Fruit fly (Drosophila melanogaster) whole organism, prepupa: ENCODE results near the gene Sry-beta.

Source experiments
- Blimp-1 ChIP-seq: fragments of 200-800 bp; sonication (Bioruptor generic); optimal IDR thresholded peaks from 3 replicates; lab custom pipeline; 2017; ENCODE audit warnings: missing biosample characterization, missing genetic modification characterization, mild to moderate bottlenecking, moderate library complexity, missing genetic modification reagents
- CG16779 ChIP-seq: fragments of 200-800 bp; sonication (Bioruptor generic); optimal IDR thresholded peaks from 3 replicates; lab custom pipeline; 2017; ENCODE audit warnings: missing biosample characterization, mild to moderate bottlenecking, missing genetic modification characterization
- CG3032 ChIP-seq: fragments of 200-800 bp; optimal IDR thresholded peaks from 2 replicates; lab custom pipeline; 2019; ENCODE audit warnings: missing biosample characterization, mild to moderate bottlenecking, missing genetic modification characterization, moderate library complexity
- CG8119 ChIP-seq: fragments of 200-800 bp; sonication (Bioruptor generic); IDR thresholded peaks from 3 replicates; pipeline ENCODE4 v1.3.6; 2022; ENCODE audit warnings: missing biosample characterization, missing genetic modification characterization
- Hr39 ChIP-seq: fragments of 200-800 bp; sonication (Bioruptor generic); optimal IDR thresholded peaks from 2 replicates; lab custom pipeline; 2016; ENCODE audit warnings: missing biosample characterization, missing genetic modification characterization
- Hr4 ChIP-seq: fragments of 200-800 bp; sonication (Bioruptor generic); optimal IDR thresholded peaks from 3 replicates; lab custom pipeline; 2016; ENCODE audit warnings: missing biosample characterization, missing genetic modification characterization
- Met ChIP-seq: fragments of 200-800 bp; sonication (Bioruptor generic); optimal IDR thresholded peaks from 3 replicates; lab custom pipeline; 2016; ENCODE audit warnings: missing biosample characterization, missing genetic modification characterization
- Smox ChIP-seq: fragments of 200-800 bp; sonication (Bioruptor generic); optimal IDR thresholded peaks from 3 replicates; lab custom pipeline; 2016; ENCODE audit warnings: missing biosample characterization, missing genetic modification characterization
- lz ChIP-seq: fragments of 200-800 bp; sonication (Bioruptor generic); optimal IDR thresholded peaks from 3 replicates; lab custom pipeline; 2016; ENCODE audit warnings: missing biosample characterization, missing genetic modification characterization
- net ChIP-seq: fragments of 200-800 bp; sonication (Bioruptor generic); optimal IDR thresholded peaks from 3 replicates; lab custom pipeline; 2016; ENCODE audit warnings: missing biosample characterization, missing genetic modification characterization
- ss ChIP-seq, 2 experiments: fragments of 200-800 bp; sonication (Bioruptor generic); optimal IDR thresholded peaks; 2 replicates in 1 of 2; 3 replicates in 1 of 2; lab custom pipeline; 2017 to 2018; ENCODE audit warnings: mild to moderate bottlenecking in 2 of 2, missing biosample characterization in 2 of 2, missing genetic modification characterization in 2 of 2, moderate library complexity in 1 of 2
- svp ChIP-seq: fragments of 200-800 bp; sonication (Bioruptor generic); peaks from one replicate; lab custom pipeline; 2016; ENCODE audit warnings: missing biosample characterization, missing genetic modification characterization
- topi ChIP-seq: fragments of 200-800 bp; sonication (Bioruptor generic); optimal IDR thresholded peaks from 3 replicates; lab custom pipeline; 2016; ENCODE audit warnings: missing biosample characterization, missing genetic modification characterization

- TF ChIP-seq Hr39, result no peak
- TF ChIP-seq Met (GFP tag; lab: Kevin White, UChicago), result no peak
- TF ChIP-seq net (GFP tag; lab: Kevin White, UChicago), result no peak
- peak; percentile 99 for TF ChIP-seq Blimp-1 (GFP tag; lab: Kevin White, UChicago)
- TF ChIP-seq ss (GFP tag; optimal IDR thresholded peaks at IDR 0.05; lab: Kevin White, UChicago), result no peak
- TF ChIP-seq Hr4, result no peak
- peak; percentile 63; the same call in 2 of the 3 replicates for TF ChIP-seq CG8119 (GFP tag; lab: Robert Waterston, UW)
- no peak for TF ChIP-seq lz (GFP tag; lab: Kevin White, UChicago)
- TF ChIP-seq CG16779, result peak; percentile 50
- no peak for TF ChIP-seq Smox (GFP tag; lab: Kevin White, UChicago)
- peak; percentile 10 for TF ChIP-seq topi (GFP tag; lab: Kevin White, UChicago)
- no peak for TF ChIP-seq CG3032 (tag; lab: Kevin White, UChicago)
- no peak for TF ChIP-seq svp (GFP tag; lab: Kevin White, UChicago)
These were observed 17.7 kb upstream of the Sry-beta start, which contains the start of gene Mgat2 for dm6 chr3R:30021559-30022451.
